Fruit fly (Drosophila melanogaster) whole organism, larva: Measurements from ENCODE around the gene CG7049.
A peak's percentile ranks its signal among the peaks of the same experiment; 100 is the strongest.

Experiments used
- noc ChIP-seq: fragments of 200-800 bp; sonication (Bioruptor generic); optimal IDR thresholded peaks from 3 replicates; lab custom pipeline; 2019; ENCODE audit warnings: missing biosample characterization, mild to moderate bottlenecking, missing genetic modification characterization, moderate library complexity

Gene CG7049

DNA sequence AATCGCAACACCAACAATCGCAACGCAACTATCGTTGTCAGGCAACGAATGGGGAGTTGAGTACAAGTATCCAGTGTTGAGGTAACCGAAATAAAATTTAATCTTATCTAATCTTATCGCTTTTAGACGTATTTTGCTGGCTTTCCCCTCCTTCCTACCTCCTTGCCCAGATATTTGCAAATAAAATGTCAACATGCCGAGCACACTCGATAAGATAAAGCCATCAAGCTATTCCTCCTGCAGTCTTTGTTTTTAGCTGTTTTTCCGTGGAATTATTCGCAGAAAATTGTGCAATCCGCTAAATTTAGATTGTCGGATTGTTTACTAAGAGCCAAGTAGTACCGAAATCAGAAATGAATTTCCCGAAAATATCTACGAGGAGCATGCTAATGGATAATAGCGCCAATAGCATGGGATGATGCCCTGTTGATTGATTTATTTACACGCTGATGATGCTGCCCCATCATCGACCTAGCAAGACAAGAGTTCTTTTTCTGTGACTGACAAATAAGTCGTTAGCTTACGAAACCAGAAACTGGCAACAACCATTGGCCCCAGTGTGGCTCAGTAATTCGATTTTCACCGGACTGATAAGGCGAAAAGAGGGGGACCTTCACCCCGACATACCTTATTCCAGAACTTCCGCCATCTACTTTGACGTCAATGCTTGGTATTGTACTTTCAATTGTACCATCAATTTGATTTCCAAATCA is 19.3 kb downstream of the CG7049 start:
- peak; percentile 70 for TF ChIP-seq noc (tag; lab: Kevin White, UChicago)

DNA sequence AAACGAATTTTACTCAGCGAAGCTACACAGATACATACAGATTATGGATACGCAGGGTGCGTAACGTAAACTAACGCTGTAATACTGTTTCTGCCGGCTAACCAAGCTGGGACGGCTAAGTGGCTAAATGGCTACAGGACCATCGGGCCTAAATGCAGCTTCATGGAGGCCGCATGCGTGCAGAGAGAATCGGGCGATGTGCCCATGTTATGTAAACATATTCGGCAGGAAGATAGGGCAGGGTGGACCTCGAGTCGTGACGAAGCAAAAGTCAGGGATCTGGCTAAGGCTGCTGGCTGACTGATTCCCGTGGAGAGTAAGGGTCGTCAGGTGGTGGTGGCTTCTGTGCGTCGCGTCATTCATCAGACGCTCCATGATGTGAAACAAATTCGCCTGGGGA is 22.4 kb downstream of the CG7049 start:
- TF ChIP-seq noc (tag; lab: Kevin White, UChicago) = no peak

DNA sequence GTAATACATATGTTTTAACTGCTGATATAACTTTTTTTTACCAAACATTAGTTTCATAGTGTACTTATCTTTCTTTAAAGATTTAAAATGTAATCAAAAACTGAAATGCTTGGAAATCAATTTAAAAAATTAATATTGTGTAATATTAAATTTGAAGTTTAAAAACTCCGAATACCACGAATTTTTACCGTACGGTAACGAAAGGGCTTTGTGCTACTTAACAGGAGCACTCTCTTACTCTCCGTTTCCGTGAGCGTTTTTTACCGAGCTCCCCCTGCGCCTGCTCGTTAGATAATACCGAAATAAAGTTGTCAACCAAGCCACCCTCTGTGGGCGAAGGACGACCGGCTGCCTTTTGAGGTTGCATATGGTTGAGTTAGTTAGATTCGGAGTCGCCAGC is 23.5 kb downstream of the CG7049 start, which contains the start of the genes Dic61B and p130CAS:
Dic61B (minus strand) TSS at position 101 of the 400 bp plus-strand sequence.
p130CAS (plus strand) TSS at position 396 of the 400 bp plus-strand sequence.
- TF ChIP-seq noc (tag; lab: Kevin White, UChicago) = no peak

DNA sequence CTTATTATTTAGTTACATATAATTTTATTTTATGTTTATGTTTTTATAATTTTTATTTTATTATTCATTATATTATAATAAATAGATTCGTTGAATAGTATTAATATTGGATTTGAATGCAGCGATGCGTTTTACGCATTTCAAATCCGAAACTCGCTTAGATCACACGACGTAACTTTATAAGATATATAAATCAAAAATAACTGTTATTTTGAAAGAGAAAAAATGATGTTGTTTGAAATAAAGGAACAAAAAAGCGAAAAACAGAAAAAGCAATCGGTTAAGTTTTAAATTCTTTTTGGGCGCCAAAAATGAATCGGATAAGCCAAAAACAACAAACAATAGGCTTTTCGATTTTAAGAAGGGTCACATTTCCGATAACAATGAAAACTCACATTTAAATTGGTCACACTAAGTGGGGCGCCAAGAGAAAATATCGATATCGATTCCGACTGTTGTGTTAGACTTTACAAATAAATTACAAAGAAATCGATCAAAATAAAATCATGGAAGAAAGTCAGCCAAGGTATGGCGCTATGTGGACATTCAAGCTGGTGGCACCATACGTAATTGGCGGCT is 29.9 kb downstream of the CG7049 start, which contains the start of gene CG6845:
CG6845 (plus strand) TSS at position 436 of the 579 bp plus-strand sequence.
- no peak for TF ChIP-seq noc (tag; lab: Kevin White, UChicago)

DNA sequence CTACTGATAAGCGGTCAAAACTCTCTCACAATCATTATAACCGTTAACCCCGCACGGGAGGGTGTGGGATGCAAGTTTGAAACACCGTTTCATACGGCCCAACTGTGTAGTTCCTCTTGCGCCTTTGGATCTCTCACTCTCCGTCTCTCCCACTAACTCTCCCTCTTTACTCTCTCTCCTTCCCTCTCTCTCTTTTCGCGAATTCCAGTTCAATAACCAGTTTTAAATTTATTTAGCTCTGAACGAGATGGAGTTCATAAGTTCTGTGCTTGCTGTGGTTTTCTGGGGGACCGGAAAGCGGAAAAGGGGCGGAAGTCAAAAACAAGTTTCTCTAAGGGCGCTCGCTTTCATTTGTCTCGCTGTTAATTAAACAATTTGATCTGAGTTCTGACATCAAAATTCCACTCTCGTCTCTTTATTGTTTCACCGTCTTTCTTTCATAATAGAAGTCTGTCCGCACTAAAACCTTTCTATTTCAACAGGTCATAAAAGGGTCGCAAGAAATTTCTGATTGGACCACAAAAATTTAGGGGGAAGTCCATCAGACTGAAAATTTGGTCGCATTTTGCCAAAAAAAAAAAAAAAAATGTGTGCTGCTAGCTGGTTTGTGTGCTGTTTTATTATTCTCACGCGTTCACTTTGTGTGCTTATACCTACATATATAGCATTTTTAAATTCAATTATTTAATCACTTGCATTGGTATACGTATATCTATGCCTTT is 35.0 kb downstream of the CG7049 start:
- TF ChIP-seq noc (tag; lab: Kevin White, UChicago) = no peak

DNA sequence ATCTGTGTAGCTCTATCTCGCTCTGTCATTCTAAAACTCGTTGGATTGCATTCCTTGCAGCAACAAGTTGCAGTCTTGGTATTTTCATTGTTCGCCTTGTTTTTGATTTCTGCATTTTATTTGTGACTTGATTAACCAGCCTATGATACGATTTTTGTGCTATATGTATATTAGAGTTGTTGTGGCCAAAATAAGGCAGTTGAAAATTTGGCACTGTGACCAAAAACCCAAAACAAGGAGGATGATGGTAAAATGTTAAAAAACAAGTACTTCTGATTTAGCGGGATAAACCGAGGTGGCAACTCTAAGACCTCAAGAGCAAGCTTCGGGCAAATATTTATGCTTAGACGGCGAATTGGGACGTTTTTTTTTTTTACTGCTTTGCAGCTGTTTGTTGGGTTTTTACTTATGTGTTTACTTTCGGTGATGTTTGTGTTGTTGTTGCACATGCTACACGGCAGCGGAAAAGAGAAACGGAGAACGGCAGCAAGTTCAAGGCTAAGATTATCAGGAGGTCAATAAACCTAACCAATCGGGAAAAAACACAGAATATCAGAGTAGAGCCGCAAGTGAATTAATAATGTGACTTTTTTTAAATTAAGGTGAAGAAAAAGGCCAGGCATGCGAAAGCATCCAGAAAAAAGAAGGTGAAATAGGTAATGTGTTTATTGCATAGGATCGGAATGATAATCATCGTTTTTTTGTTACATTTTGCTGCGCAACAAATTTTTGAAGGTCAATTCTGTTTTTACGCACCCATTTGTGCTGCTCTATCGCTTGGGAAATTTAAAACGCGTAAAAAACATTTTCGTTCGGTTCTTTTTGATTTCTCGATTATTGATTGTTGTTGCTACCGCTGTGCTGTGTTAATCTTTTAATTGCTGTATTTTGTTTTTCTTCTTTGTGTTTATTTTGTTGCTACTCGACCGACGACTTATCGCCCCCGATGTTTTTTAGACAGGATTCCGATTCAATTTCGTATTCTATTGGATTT is 36.2 kb downstream of the CG7049 start:
- no peak for TF ChIP-seq noc (tag; lab: Kevin White, UChicago)

DNA sequence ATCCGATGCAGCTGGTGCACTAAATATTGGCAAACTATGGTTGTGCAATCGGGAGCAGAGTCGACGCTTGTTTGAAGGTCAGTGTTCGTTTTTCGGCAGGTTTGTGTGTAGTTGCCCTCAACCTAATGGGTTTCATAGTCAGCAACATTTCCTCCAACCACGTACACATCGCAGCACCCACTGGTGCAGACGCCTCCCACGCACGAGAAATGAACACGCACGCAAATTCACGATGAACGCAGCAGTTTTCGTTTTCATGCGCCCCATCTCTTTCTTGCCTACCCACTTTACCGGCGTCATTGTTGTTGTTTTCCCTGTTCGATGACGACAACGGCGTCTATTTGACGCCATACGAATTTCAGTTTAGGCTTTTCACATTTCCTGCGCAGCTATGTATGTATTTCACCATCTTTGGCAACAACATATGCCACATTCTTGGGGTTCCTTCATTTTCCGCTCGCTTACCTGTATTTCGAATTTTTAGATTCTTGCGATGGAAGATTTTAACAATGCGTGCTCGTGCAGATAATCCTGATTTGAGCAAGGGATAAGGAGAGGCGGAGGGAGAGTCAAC is 38.3 kb downstream of the CG7049 start:
- TF ChIP-seq noc (tag; lab: Kevin White, UChicago) = no peak

DNA sequence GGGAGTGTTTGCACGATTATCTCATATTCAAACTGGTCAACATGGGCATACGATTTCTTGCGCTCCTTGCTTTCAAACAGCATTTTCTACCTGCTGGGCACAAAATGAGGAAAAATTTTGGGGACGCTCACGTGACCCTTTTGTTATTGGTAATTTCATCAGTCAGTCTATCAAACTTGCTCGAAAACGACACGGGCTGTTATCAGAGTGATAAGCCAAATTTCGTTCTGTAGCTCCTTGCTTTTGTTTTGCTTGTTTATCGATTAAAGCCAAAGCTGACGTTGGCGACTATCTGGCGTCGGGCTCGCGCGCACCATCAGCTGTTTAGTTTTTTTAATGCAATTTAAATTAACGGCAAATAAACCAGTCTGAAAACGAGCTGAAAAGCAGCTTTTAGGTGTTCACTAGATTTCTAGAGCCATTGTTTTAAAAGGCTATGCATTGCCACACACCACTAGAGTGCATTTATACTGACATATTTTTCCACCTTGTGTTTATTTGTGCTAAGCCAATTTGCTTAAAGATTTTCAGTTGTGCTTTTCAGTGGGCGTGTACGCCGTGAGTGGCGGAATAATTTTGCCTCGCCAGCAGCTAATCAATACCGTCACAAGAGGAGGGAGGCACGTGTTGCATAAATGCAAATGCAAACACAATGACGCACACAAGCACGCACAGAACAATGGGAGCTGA is 39.3 kb downstream of the CG7049 start:
- no peak for TF ChIP-seq noc (tag; lab: Kevin White, UChicago)

DNA sequence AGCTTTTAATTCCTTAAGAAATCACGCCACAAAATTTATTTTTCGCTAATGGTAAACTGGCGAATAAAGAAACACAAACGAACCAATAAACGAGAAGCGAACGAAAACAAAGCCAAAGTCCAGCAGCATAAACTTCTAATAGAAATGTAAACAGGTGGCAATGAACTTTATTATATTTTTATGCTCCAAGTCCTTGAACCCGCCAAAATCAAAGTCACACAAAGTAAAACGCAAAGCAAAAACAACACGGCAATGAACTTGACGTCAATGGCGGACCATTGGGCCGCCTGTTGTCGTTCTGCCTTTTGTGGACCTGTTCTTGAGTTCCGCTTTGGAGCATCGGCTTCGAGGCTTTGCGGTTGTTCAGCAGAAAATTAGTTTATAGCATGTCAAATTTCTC is 41.2 kb downstream of the CG7049 start:
- TF ChIP-seq noc (tag; lab: Kevin White, UChicago) = no peak

DNA sequence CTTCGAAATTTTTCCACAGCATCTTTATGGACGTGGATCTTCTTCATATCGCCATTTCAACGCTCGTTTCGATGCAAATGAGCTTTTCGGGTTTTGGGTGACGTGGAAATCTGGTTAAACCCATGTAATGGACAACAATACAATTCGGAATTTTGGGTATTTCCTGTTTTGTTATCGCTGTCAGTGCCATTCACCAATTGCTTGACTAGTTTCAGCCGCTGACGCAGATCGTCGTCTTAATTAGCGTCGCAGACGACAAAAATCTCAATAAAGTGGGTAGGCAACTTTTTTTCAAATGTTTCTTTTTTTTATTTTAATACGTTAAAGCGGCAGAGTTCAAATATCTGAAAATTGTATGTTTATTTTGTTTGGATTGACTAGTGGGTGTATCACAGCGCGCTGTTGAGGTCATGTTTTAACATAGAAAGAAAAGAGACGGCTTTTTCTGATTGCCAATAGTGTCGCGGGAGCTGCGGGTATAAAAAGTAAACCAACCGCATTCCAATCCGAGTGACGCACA is 42.2 kb downstream of the CG7049 start:
- no peak for TF ChIP-seq noc (tag; lab: Kevin White, UChicago)

DNA sequence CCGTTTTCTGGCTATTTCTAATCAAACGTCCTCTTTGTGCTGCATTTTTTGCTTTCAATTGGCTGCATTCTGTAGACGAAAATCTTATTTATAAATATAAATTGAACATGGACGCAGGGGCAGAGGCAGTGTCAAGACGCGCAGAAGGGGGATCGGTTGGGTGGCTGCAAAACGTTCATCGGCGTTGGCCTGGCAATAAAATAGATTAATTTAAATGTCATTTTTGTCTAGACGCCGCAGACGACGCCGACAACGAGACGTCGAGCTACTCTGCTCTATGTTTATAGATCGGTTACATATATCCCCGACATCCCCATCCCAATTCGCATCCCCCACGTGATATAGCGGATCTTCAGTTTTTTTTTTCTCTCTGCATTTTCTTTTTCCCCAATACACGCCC is 42.6 kb downstream of the CG7049 start:
- TF ChIP-seq noc (tag; lab: Kevin White, UChicago) = no peak

DNA sequence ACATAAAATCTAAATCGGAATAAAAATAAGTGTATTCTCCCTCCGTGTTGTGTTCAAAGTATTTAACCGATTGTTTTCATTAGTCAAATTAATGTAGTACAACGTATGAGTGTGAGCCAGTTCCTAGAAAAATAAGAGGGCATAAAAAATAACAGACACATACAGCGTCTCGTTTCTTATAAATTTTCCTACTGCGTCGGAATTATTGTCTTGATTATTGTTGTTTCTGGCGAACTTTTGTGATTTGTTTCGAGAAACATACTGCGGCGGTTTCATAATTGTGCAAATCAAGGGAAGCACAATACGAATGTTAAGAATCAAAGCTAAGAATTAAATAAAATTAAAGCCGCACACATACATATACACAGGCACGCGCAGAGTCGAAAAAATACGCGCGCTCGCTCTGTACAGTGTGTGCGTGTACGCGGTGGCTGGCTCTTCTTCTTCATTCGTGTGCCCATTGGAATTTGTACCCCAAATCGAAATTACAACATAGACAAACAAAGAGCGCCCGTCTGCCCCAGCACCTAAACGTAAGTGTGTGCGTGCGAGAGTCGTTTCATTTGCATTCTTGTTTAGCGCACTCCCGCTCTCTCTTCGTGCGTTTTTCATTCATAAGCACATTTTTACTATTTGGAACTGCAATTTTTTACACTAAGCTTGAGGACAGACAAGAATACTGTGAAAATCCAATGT is 43.9 kb downstream of the CG7049 start:
- TF ChIP-seq noc (tag; lab: Kevin White, UChicago) = no peak
